Worm (Caenorhabditis elegans): ENCODE data around the gene zip-9.

- TF ChIP-seq pha-4 (tag; optimal IDR thresholded peaks at IDR 0.05) (no peak), bed-2 (GFP tag; IDR thresholded peaks at IDR 0.05) (no peak), die-1 (tag; optimal IDR thresholded peaks at IDR 0.05) (no peak), nhr-27 (tag; optimal IDR thresholded peaks at IDR 0.05) (no peak), F55B11.4 (tag; optimal IDR thresholded peaks at IDR 0.05; ENCODE audit: borderline replicate concordance, insufficient read depth) (no peak), unc-62 (GFP tag; optimal IDR thresholded peaks at IDR 0.05) (no peak), let-607 (tag; optimal IDR thresholded peaks at IDR 0.05) (no peak), let-526 (GFP tag; IDR thresholded peaks at IDR 0.05) (no peak)
These were observed 16.6 kb upstream of the zip-9 start for ce11 chrV:10925658-10926057.

All from whole organism, young adult.